Fruit fly (Drosophila melanogaster) whole organism, prepupa: ENCODE data around the gene CG10063.

Experiments used
- Blimp-1 ChIP-seq: fragments of 200-800 bp; sonication (Bioruptor generic); optimal IDR thresholded peaks from 3 replicates; lab custom pipeline; 2017; ENCODE audit warnings: missing biosample characterization, missing genetic modification characterization, mild to moderate bottlenecking, moderate library complexity, missing genetic modification reagents
- CG10631 ChIP-seq: fragments of 200-800 bp; sonication (Bioruptor generic); optimal IDR thresholded peaks from 2 replicates; lab custom pipeline; 2016; ENCODE audit warnings: missing biosample characterization, missing genetic modification characterization
- CG10669 ChIP-seq: fragments of 200-800 bp; sonication (Bioruptor generic); optimal IDR thresholded peaks from 3 replicates; lab custom pipeline; 2018; ENCODE audit warnings: missing biosample characterization, mild to moderate bottlenecking, missing genetic modification characterization, moderate library complexity
- CG11294 ChIP-seq: fragments of 200-800 bp; sonication (Bioruptor generic); IDR thresholded peaks from 2 replicates; pipeline ENCODE4 v1.3.6; 2022; ENCODE audit warnings: missing biosample characterization, missing genetic modification characterization
- CG11762 ChIP-seq: fragments of 200-800 bp; sonication (Bioruptor generic); optimal IDR thresholded peaks from 3 replicates; lab custom pipeline; 2016; ENCODE audit warnings: missing biosample characterization, missing genetic modification characterization; ENCODE audit not compliant: insufficient read depth
- CG11902 ChIP-seq: fragments of 200-800 bp; sonication (Bioruptor generic); optimal IDR thresholded peaks from 3 replicates; lab custom pipeline; 2016; ENCODE audit warnings: missing biosample characterization, missing genetic modification characterization
- CG15336 ChIP-seq: fragments of 200-800 bp; sonication (Bioruptor generic); IDR thresholded peaks from 2 replicates; pipeline ENCODE4 v1.3.6; 2022; ENCODE audit warnings: missing biosample characterization, missing genetic modification characterization
- CG16779 ChIP-seq: fragments of 200-800 bp; sonication (Bioruptor generic); optimal IDR thresholded peaks from 3 replicates; lab custom pipeline; 2017; ENCODE audit warnings: missing biosample characterization, mild to moderate bottlenecking, missing genetic modification characterization
- CG3032 ChIP-seq: fragments of 200-800 bp; optimal IDR thresholded peaks from 2 replicates; lab custom pipeline; 2019; ENCODE audit warnings: missing biosample characterization, mild to moderate bottlenecking, missing genetic modification characterization, moderate library complexity
- CG31627 ChIP-seq: fragments of 200-800 bp; sonication (Bioruptor generic); optimal IDR thresholded peaks from 3 replicates; lab custom pipeline; 2016; ENCODE audit warnings: missing biosample characterization, missing genetic modification characterization
- CG32006 ChIP-seq: fragments of 200-800 bp; sonication (Bioruptor generic); optimal IDR thresholded peaks from 3 replicates; lab custom pipeline; 2017; ENCODE audit warnings: missing biosample characterization, mild to moderate bottlenecking, missing genetic modification characterization
- CG34406 ChIP-seq: fragments of 200-800 bp; sonication (Bioruptor generic); optimal IDR thresholded peaks from 3 replicates; lab custom pipeline; 2016; ENCODE audit warnings: missing biosample characterization, missing genetic modification characterization
- CG3919 ChIP-seq: fragments of 200-800 bp; sonication (Bioruptor generic); optimal IDR thresholded peaks from 3 replicates; lab custom pipeline; 2016; ENCODE audit warnings: missing biosample characterization, missing genetic modification characterization
- CG4318 ChIP-seq: fragments of 200-800 bp; sonication (Bioruptor generic); optimal IDR thresholded peaks from 3 replicates; lab custom pipeline; 2017; ENCODE audit warnings: missing biosample characterization, mild to moderate bottlenecking, missing genetic modification characterization
- CG6163 ChIP-seq: fragments of 200-800 bp; sonication (Bioruptor generic); IDR thresholded peaks from 3 replicates; pipeline ENCODE4 v1.3.6; 2022; ENCODE audit warnings: missing biosample characterization, missing genetic modification characterization
- CG6276 ChIP-seq: fragments of 200-800 bp; sonication (Bioruptor generic); optimal IDR thresholded peaks from 2 replicates; lab custom pipeline; 2017; ENCODE audit warnings: missing biosample characterization, mild to moderate bottlenecking, missing genetic modification characterization
- CG6808 ChIP-seq: fragments of 200-800 bp; sonication (Bioruptor generic); optimal IDR thresholded peaks from 3 replicates; lab custom pipeline; 2017; ENCODE audit warnings: missing biosample characterization, missing genetic modification characterization, mild to moderate bottlenecking, moderate library complexity, missing genetic modification reagents
- CG6854 ChIP-seq: fragments of 200-800 bp; sonication (Bioruptor generic); optimal IDR thresholded peaks from 2 replicates; lab custom pipeline; 2017; ENCODE audit warnings: missing biosample characterization, mild to moderate bottlenecking, missing genetic modification characterization
- CG7368 ChIP-seq: fragments of 200-800 bp; sonication (Bioruptor generic); optimal IDR thresholded peaks from 3 replicates; lab custom pipeline; 2016; ENCODE audit warnings: missing biosample characterization, missing genetic modification characterization
- CG8119 ChIP-seq: fragments of 200-800 bp; sonication (Bioruptor generic); IDR thresholded peaks from 3 replicates; pipeline ENCODE4 v1.3.6; 2022; ENCODE audit warnings: missing biosample characterization, missing genetic modification characterization
- CG8319 ChIP-seq: fragments of 200-800 bp; sonication (Bioruptor generic); optimal IDR thresholded peaks from 3 replicates; lab custom pipeline; 2016; ENCODE audit warnings: missing biosample characterization, missing genetic modification characterization
- CG8632 ChIP-seq: fragments of 200-800 bp; sonication (Bioruptor generic); optimal IDR thresholded peaks from 3 replicates; lab custom pipeline; 2016; ENCODE audit warnings: missing biosample characterization, missing genetic modification characterization
- CG9139 ChIP-seq: fragments of 200-800 bp; sonication (Bioruptor generic); optimal IDR thresholded peaks from 3 replicates; lab custom pipeline; 2017; ENCODE audit warnings: missing biosample characterization, mild to moderate bottlenecking, missing genetic modification characterization
- Eip75B ChIP-seq: fragments of 200-800 bp; sonication (Bioruptor generic); optimal IDR thresholded peaks from 3 replicates; lab custom pipeline; 2016; ENCODE audit warnings: missing biosample characterization, missing genetic modification characterization
- Eip78C ChIP-seq: fragments of 200-800 bp; sonication (Bioruptor generic); peaks from one replicate; lab custom pipeline; 2016; ENCODE audit warnings: missing biosample characterization, missing genetic modification characterization
- Ets21C ChIP-seq: fragments of 200-800 bp; sonication (Bioruptor generic); optimal IDR thresholded peaks from 3 replicates; lab custom pipeline; 2016; ENCODE audit warnings: missing biosample characterization, missing genetic modification characterization
- Ets96B ChIP-seq: fragments of 200-800 bp; optimal IDR thresholded peaks from 2 replicates; lab custom pipeline; 2019; ENCODE audit warnings: missing biosample characterization, mild to moderate bottlenecking, missing genetic modification characterization, moderate library complexity
- Hr38 ChIP-seq: sonication (Bioruptor generic); optimal IDR thresholded peaks from 2 replicates; lab custom pipeline; 2016; ENCODE audit warnings: missing biosample characterization, missing genetic modification characterization
- Hr4 ChIP-seq: fragments of 200-800 bp; sonication (Bioruptor generic); optimal IDR thresholded peaks from 3 replicates; lab custom pipeline; 2016; ENCODE audit warnings: missing biosample characterization, missing genetic modification characterization
- Lpt ChIP-seq: fragments of 200-800 bp; sonication (Bioruptor generic); optimal IDR thresholded peaks from 3 replicates; lab custom pipeline; 2016; ENCODE audit warnings: missing biosample characterization, missing genetic modification characterization
- Met ChIP-seq: fragments of 200-800 bp; sonication (Bioruptor generic); optimal IDR thresholded peaks from 3 replicates; lab custom pipeline; 2016; ENCODE audit warnings: missing biosample characterization, missing genetic modification characterization
- OdsH ChIP-seq: fragments of 200-800 bp; sonication (Bioruptor generic); optimal IDR thresholded peaks from 3 replicates; lab custom pipeline; 2016; ENCODE audit warnings: missing biosample characterization, missing genetic modification characterization
- Smox ChIP-seq: fragments of 200-800 bp; sonication (Bioruptor generic); optimal IDR thresholded peaks from 3 replicates; lab custom pipeline; 2016; ENCODE audit warnings: missing biosample characterization, missing genetic modification characterization
- Sox102F ChIP-seq: fragments of 200-800 bp; sonication (Bioruptor generic); optimal IDR thresholded peaks from 2 replicates; lab custom pipeline; 2016; ENCODE audit warnings: missing biosample characterization, mild to moderate bottlenecking, missing genetic modification characterization
- Sox14 ChIP-seq: fragments of 200-800 bp; sonication (Bioruptor generic); optimal IDR thresholded peaks from 3 replicates; lab custom pipeline; 2016; ENCODE audit warnings: missing biosample characterization, missing genetic modification characterization
- Sox15 ChIP-seq: fragments of 200-800 bp; sonication (Bioruptor generic); optimal IDR thresholded peaks from 3 replicates; lab custom pipeline; 2016; ENCODE audit warnings: missing biosample characterization, missing genetic modification characterization
- achi ChIP-seq: fragments of 200-800 bp; sonication (Bioruptor generic); optimal IDR thresholded peaks from 3 replicates; lab custom pipeline; 2016; ENCODE audit warnings: missing biosample characterization, missing genetic modification characterization
- acj6 ChIP-seq: fragments of 200-800 bp; sonication (Bioruptor generic); optimal IDR thresholded peaks from 3 replicates; lab custom pipeline; 2016; ENCODE audit warnings: missing biosample characterization, missing genetic modification characterization
- cyc ChIP-seq: fragments of 200-800 bp; sonication (Bioruptor generic); optimal IDR thresholded peaks from 3 replicates; lab custom pipeline; 2016; ENCODE audit warnings: missing biosample characterization, missing genetic modification characterization
- dac ChIP-seq: fragments of 200-800 bp; sonication (Bioruptor generic); optimal IDR thresholded peaks from 2 replicates; lab custom pipeline; 2017; ENCODE audit warnings: missing biosample characterization, mild to moderate bottlenecking, missing genetic modification characterization
- dsx ChIP-seq: fragments of 200-800 bp; optimal IDR thresholded peaks from 3 replicates; lab custom pipeline; 2019; ENCODE audit warnings: missing biosample characterization, mild to moderate bottlenecking, missing genetic modification characterization, moderate library complexity; ENCODE audit not compliant: poor library complexity, severe bottlenecking
- fd59A ChIP-seq: fragments of 200-800 bp; sonication (Bioruptor generic); optimal IDR thresholded peaks from 2 replicates; lab custom pipeline; 2017; ENCODE audit warnings: missing biosample characterization, mild to moderate bottlenecking, missing genetic modification characterization, missing genetic modification reagents
- fd85E ChIP-seq: fragments of 200-800 bp; sonication (Bioruptor generic); optimal IDR thresholded peaks from 3 replicates; lab custom pipeline; 2016; ENCODE audit warnings: missing biosample characterization, missing genetic modification characterization
- lz ChIP-seq: fragments of 200-800 bp; sonication (Bioruptor generic); optimal IDR thresholded peaks from 3 replicates; lab custom pipeline; 2016; ENCODE audit warnings: missing biosample characterization, missing genetic modification characterization
- net ChIP-seq: fragments of 200-800 bp; sonication (Bioruptor generic); optimal IDR thresholded peaks from 3 replicates; lab custom pipeline; 2016; ENCODE audit warnings: missing biosample characterization, missing genetic modification characterization
- pdm3 ChIP-seq: fragments of 200-800 bp; sonication (Bioruptor generic); optimal IDR thresholded peaks from 3 replicates; lab custom pipeline; 2016; ENCODE audit warnings: missing biosample characterization, missing genetic modification characterization
- salr ChIP-seq, 2 experiments: fragments of 200-800 bp; sonication (Bioruptor generic); optimal IDR thresholded peaks; 3 replicates each; lab custom pipeline; 2016 to 2018; ENCODE audit warnings: missing biosample characterization in 2 of 2, missing genetic modification characterization in 2 of 2, mild to moderate bottlenecking in 1 of 2
- spab ChIP-seq: fragments of 200-800 bp; sonication (Bioruptor generic); optimal IDR thresholded peaks from 2 replicates; lab custom pipeline; 2017; ENCODE audit warnings: missing biosample characterization, mild to moderate bottlenecking, missing genetic modification characterization, missing genetic modification reagents
- ss ChIP-seq, 2 experiments: fragments of 200-800 bp; sonication (Bioruptor generic); optimal IDR thresholded peaks; 2 replicates in 1 of 2; 3 replicates in 1 of 2; lab custom pipeline; 2017 to 2018; ENCODE audit warnings: mild to moderate bottlenecking in 2 of 2, missing biosample characterization in 2 of 2, missing genetic modification characterization in 2 of 2, moderate library complexity in 1 of 2
- svp ChIP-seq: fragments of 200-800 bp; sonication (Bioruptor generic); peaks from one replicate; lab custom pipeline; 2016; ENCODE audit warnings: missing biosample characterization, missing genetic modification characterization
- topi ChIP-seq: fragments of 200-800 bp; sonication (Bioruptor generic); optimal IDR thresholded peaks from 3 replicates; lab custom pipeline; 2016; ENCODE audit warnings: missing biosample characterization, missing genetic modification characterization
- vri ChIP-seq: fragments of 200-800 bp; sonication (Bioruptor generic); optimal IDR thresholded peaks from 3 replicates; lab custom pipeline; 2016; ENCODE audit warnings: missing biosample characterization, mild to moderate bottlenecking, missing genetic modification characterization

The CG10063 gene

dm6 chr3L:6977391-6977790 lies 5.1 kb upstream of the CG10063 start:
- TF ChIP-seq Sox15 (GFP tag; lab: Kevin White, UChicago), result peak; percentile 13
- TF ChIP-seq Met (GFP tag; lab: Kevin White, UChicago), result peak; percentile 67
- peak; percentile 10 for TF ChIP-seq dac (GFP tag; lab: Kevin White, UChicago)
- TF ChIP-seq achi (GFP tag; lab: Kevin White, UChicago), result peak; percentile 77
- peak; percentile 47 for TF ChIP-seq Smox
- peak; percentile 29 for TF ChIP-seq CG11902 (GFP tag; lab: Kevin White, UChicago)
- TF ChIP-seq vri, result peak; percentile 13
- peak; percentile 73 for TF ChIP-seq Hr4 (GFP tag; lab: Kevin White, UChicago)
- TF ChIP-seq spab (GFP tag; lab: Kevin White, UChicago), result peak; percentile 21
- TF ChIP-seq Eip75B (GFP tag; lab: Kevin White, UChicago), result peak; percentile 17
- TF ChIP-seq Eip78C (GFP tag; lab: Kevin White, UChicago), result peak; percentile 88
- TF ChIP-seq pdm3 (GFP tag; lab: Kevin White, UChicago), result peak; percentile 41
- TF ChIP-seq CG11762 (GFP tag; lab: Kevin White, UChicago), result peak; percentile 52
- TF ChIP-seq CG8319 (GFP tag; lab: Kevin White, UChicago), result peak; percentile 29
- peak; percentile 17 for TF ChIP-seq Sox14 (GFP tag; lab: Kevin White, UChicago)
- peak; percentile 91 for TF ChIP-seq CG15336 (GFP tag; lab: Robert Waterston, UW)
- peak; percentile 37 for TF ChIP-seq CG16779 (tag; lab: Kevin White, UChicago)
- TF ChIP-seq fd59A (GFP tag; lab: Kevin White, UChicago), result peak; percentile 7
- peak; percentile 31 for TF ChIP-seq Blimp-1 (GFP tag; lab: Kevin White, UChicago)
- TF ChIP-seq CG34406 (GFP tag; lab: Kevin White, UChicago), result peak; percentile 70
- TF ChIP-seq OdsH (GFP tag; lab: Kevin White, UChicago), result peak; percentile 78
- TF ChIP-seq svp (GFP tag; lab: Kevin White, UChicago), result peak; percentile 89
- peak; percentile 73 for TF ChIP-seq CG3919 (GFP tag; lab: Kevin White, UChicago)
- peak; percentile 79 for TF ChIP-seq Lpt (GFP tag; lab: Kevin White, UChicago)
- TF ChIP-seq acj6 (GFP tag; lab: Kevin White, UChicago), result peak; percentile 67
- TF ChIP-seq ss (GFP tag; optimal IDR thresholded peaks at IDR 0.05; lab: Kevin White, UChicago), result peak; percentile 52 to 61
- peak; percentile 62 for TF ChIP-seq CG3032
- no peak for TF ChIP-seq Hr38 (GFP tag; lab: Kevin White, UChicago)
- TF ChIP-seq Ets96B (tag; lab: Kevin White, UChicago), result peak; percentile 56
- TF ChIP-seq CG11294 (GFP tag; lab: Robert Waterston, UW), result peak; percentile 67
- TF ChIP-seq fd85E (GFP tag; lab: Kevin White, UChicago), result no peak
- TF ChIP-seq CG10669 (GFP tag; lab: Kevin White, UChicago), result peak; percentile 60
- TF ChIP-seq CG6276, result peak; percentile 55
- peak; percentile 62 for TF ChIP-seq CG8632 (GFP tag; lab: Kevin White, UChicago)
- TF ChIP-seq salr (GFP tag; optimal IDR thresholded peaks at IDR 0.05; lab: Kevin White, UChicago), result peak in 1 of 2 experiments; percentile 53
- peak; percentile 28 for TF ChIP-seq dsx (GFP tag; lab: Kevin White, UChicago)
- TF ChIP-seq CG6808 (GFP tag; lab: Kevin White, UChicago), result peak; percentile 50
- TF ChIP-seq topi (GFP tag; lab: Kevin White, UChicago), result peak; percentile 57
- peak; percentile 28 for TF ChIP-seq Ets21C
- peak; percentile 34 for TF ChIP-seq CG6854 (GFP tag; lab: Kevin White, UChicago)
- TF ChIP-seq CG8119 (GFP tag; lab: Robert Waterston, UW), result peak; percentile 87
- TF ChIP-seq CG32006 (GFP tag; lab: Kevin White, UChicago), result peak; percentile 79
- peak; percentile 21 for TF ChIP-seq CG7368
- TF ChIP-seq CG4318 (GFP tag; lab: Kevin White, UChicago), result peak; percentile 66
- TF ChIP-seq Sox102F, result peak; percentile 62
- TF ChIP-seq cyc (GFP tag; lab: Kevin White, UChicago), result peak; percentile 46
- peak; percentile 92 for TF ChIP-seq CG6163 (GFP tag; lab: Robert Waterston, UW)
- peak; percentile 54 for TF ChIP-seq net (GFP tag; lab: Kevin White, UChicago)
- peak; percentile 17 for TF ChIP-seq CG31627 (GFP tag; lab: Kevin White, UChicago)
- no peak for TF ChIP-seq CG9139 (GFP tag; lab: Kevin White, UChicago)
- peak; percentile 75 for TF ChIP-seq CG10631
- TF ChIP-seq lz (GFP tag; lab: Kevin White, UChicago), result peak; percentile 36
